Worm (Caenorhabditis elegans) whole organism, L3 larva: ENCODE measurements around the gene F26F12.5.

ENCODE experiments used
- R02D3.7 ChIP-seq: fragments of 150-350 bp; optimal IDR thresholded peaks from 2 replicates; lab custom pipeline; 2014; ENCODE audit warnings: missing biosample characterization, missing genetic modification characterization
- ZK546.5 ChIP-seq: sonication (generic microtip); optimal IDR thresholded peaks from 2 replicates; lab custom pipeline; 2017; ENCODE audit warnings: missing biosample characterization, missing genetic modification characterization
- aly-2 ChIP-seq: fragments of 150-350 bp; optimal IDR thresholded peaks from 2 replicates; lab custom pipeline; 2014; ENCODE audit warnings: missing biosample characterization, missing genetic modification characterization
- ama-1 ChIP-seq: fragments of 150-350 bp; optimal IDR thresholded peaks from 2 replicates; lab custom pipeline; 2018
- ceh-16 ChIP-seq: sonication (generic microtip); optimal IDR thresholded peaks from 2 replicates; lab custom pipeline; 2017; ENCODE audit warnings: missing biosample characterization, missing genetic modification characterization
- ceh-28 ChIP-seq: fragments of 150-350 bp; optimal IDR thresholded peaks from 2 replicates; lab custom pipeline; 2014; ENCODE audit warnings: missing biosample characterization, missing genetic modification reagents, missing genetic modification characterization
- daf-12 ChIP-seq: fragments of 150-350 bp; optimal IDR thresholded peaks from 2 replicates; lab custom pipeline; 2014; ENCODE audit warnings: missing biosample characterization, missing genetic modification reagents, missing genetic modification characterization
- egl-27 ChIP-seq: sonication (generic microtip); optimal IDR thresholded peaks from 4 replicates; lab custom pipeline; 2017; ENCODE audit warnings: missing biosample characterization, missing genetic modification reagents, missing genetic modification characterization
- egl-5 ChIP-seq: fragments of 150-350 bp; optimal IDR thresholded peaks from 2 replicates; lab custom pipeline; 2017; ENCODE audit warnings: missing biosample characterization, missing genetic modification reagents, missing genetic modification characterization, inconsistent platforms
- elt-1 ChIP-seq: fragments of 150-350 bp; optimal IDR thresholded peaks from 2 replicates; lab custom pipeline; 2014; ENCODE audit warnings: missing biosample characterization, missing genetic modification characterization
- elt-2 ChIP-seq: sonication (generic microtip); optimal IDR thresholded peaks from 2 replicates; lab custom pipeline; 2016; ENCODE audit warnings: missing genetic modification reagents, mild to moderate bottlenecking, missing genetic modification characterization, missing compliant biosample characterization
- elt-3 ChIP-seq, 3 experiments: fragments of 150-350 bp in 1 of 3; sonication (generic microtip) in 2 of 3; optimal IDR thresholded peaks; 2 replicates in 2 of 3; 4 replicates in 1 of 3; lab custom pipeline; 2014 to 2017; ENCODE audit warnings: missing biosample characterization in 3 of 3, missing genetic modification characterization in 3 of 3
- eor-1 ChIP-seq, 2 experiments: fragments of 150-350 bp; optimal IDR thresholded peaks; 2 replicates each; lab custom pipeline; 2014 to 2018; ENCODE audit warnings: missing biosample characterization in 2 of 2, missing genetic modification characterization in 2 of 2
- fkh-2 ChIP-seq: fragments of 150-350 bp; optimal IDR thresholded peaks from 2 replicates; lab custom pipeline; 2014; ENCODE audit warnings: missing biosample characterization, missing genetic modification reagents, missing genetic modification characterization
- fos-1 ChIP-seq: fragments of 150-350 bp; optimal IDR thresholded peaks from 2 replicates; lab custom pipeline; 2014; ENCODE audit warnings: missing biosample characterization, missing genetic modification characterization
- hmg-11 ChIP-seq: sonication (generic microtip); optimal IDR thresholded peaks from 2 replicates; lab custom pipeline; 2016; ENCODE audit warnings: missing genetic modification characterization, missing compliant biosample characterization
- jun-1 ChIP-seq: fragments of 150-350 bp; optimal IDR thresholded peaks from 2 replicates; lab custom pipeline; 2014; ENCODE audit warnings: missing biosample characterization, missing genetic modification reagents, missing genetic modification characterization
- lin-15B ChIP-seq: fragments of 150-350 bp; optimal IDR thresholded peaks from 2 replicates; lab custom pipeline; 2014; ENCODE audit warnings: missing biosample characterization, missing genetic modification characterization
- lsy-12 ChIP-seq: sonication (generic microtip); optimal IDR thresholded peaks from 2 replicates; lab custom pipeline; 2016; ENCODE audit warnings: mild to moderate bottlenecking, missing genetic modification characterization, missing compliant biosample characterization
- mdl-1 ChIP-seq: fragments of 150-350 bp; optimal IDR thresholded peaks from 2 replicates; lab custom pipeline; 2014; ENCODE audit warnings: missing biosample characterization, missing genetic modification characterization
- nhr-11 ChIP-seq: fragments of 150-350 bp; optimal IDR thresholded peaks from 2 replicates; lab custom pipeline; 2014; ENCODE audit warnings: missing biosample characterization, missing genetic modification characterization
- nhr-12 ChIP-seq: fragments of 150-350 bp; optimal IDR thresholded peaks from 2 replicates; lab custom pipeline; 2014; ENCODE audit warnings: missing biosample characterization, missing genetic modification characterization
- nhr-237 ChIP-seq: fragments of 150-350 bp; optimal IDR thresholded peaks from 2 replicates; lab custom pipeline; 2014; ENCODE audit warnings: missing biosample characterization, missing genetic modification characterization
- nhr-25 ChIP-seq: sonication (generic microtip); optimal IDR thresholded peaks from 2 replicates; lab custom pipeline; 2017; ENCODE audit warnings: missing biosample characterization, missing genetic modification characterization
- nhr-43 ChIP-seq: sonication (generic microtip); optimal IDR thresholded peaks from 2 replicates; lab custom pipeline; 2016; ENCODE audit warnings: mild to moderate bottlenecking, missing genetic modification characterization, missing compliant biosample characterization; ENCODE audit not compliant: poor library complexity, severe bottlenecking
- nhr-67 ChIP-seq: fragments of 150-350 bp; optimal IDR thresholded peaks from 2 replicates; lab custom pipeline; 2014; ENCODE audit warnings: missing biosample characterization, missing genetic modification characterization
- nhr-76 ChIP-seq: fragments of 150-350 bp; sonication (generic microtip); optimal IDR thresholded peaks from 5 replicates; lab custom pipeline; 2014; ENCODE audit warnings: missing biosample characterization, missing genetic modification characterization
- nhr-77 ChIP-seq: fragments of 150-350 bp; optimal IDR thresholded peaks from 2 replicates; lab custom pipeline; 2014; ENCODE audit warnings: missing biosample characterization, missing genetic modification characterization
- pha-4 ChIP-seq: fragments of 150-350 bp; optimal IDR thresholded peaks from 2 replicates; lab custom pipeline; 2014; ENCODE audit warnings: missing biosample characterization, missing genetic modification reagents, missing genetic modification characterization
- sea-2 ChIP-seq: fragments of 150-350 bp; sonication (generic microtip); optimal IDR thresholded peaks from 4 replicates; lab custom pipeline; 2014; ENCODE audit warnings: missing biosample characterization, missing genetic modification reagents, missing genetic modification characterization
- skn-1 ChIP-seq: fragments of 150-350 bp; optimal IDR thresholded peaks from 2 replicates; lab custom pipeline; 2014; ENCODE audit warnings: missing biosample characterization, missing genetic modification characterization
- tbx-2 ChIP-seq: sonication (generic microtip); optimal IDR thresholded peaks from 2 replicates; lab custom pipeline; 2016; ENCODE audit warnings: mild to moderate bottlenecking, missing genetic modification characterization, missing compliant biosample characterization
- ztf-11 ChIP-seq: fragments of 150-350 bp; optimal IDR thresholded peaks from 2 replicates; lab custom pipeline; 2014; ENCODE audit warnings: missing biosample characterization, missing genetic modification characterization

The F26F12.5 gene

DNA sequence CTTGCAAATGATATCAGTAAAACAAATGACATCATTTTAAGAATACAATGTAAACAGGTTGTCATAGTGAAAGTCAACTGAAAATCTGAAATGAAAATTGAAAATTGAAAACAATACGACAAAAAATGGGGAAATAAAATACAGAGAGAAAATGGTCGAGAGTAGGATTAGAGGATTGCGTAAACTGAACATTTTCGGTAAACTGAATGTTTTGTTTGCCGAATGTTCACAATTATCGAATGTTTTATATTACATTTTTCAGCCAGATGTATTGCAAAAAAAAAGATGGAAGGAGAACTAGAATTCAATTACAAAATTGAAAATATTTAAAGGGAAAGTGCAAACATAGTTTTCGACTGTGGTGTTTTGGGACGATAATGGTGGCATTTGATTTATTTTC, at the start of gene F26F12.5:
F26F12.5 (minus strand) TSS at position 101 of the 400 bp plus-strand sequence.
- TF ChIP-seq lin-15B (tag; lab: Kevin White, UChicago): no peak
- no peak for TF ChIP-seq tbx-2 (tag; lab: Kevin White, UChicago)
- no peak for TF ChIP-seq ceh-16
- no peak for TF ChIP-seq egl-5
- no peak for TF ChIP-seq elt-2
- TF ChIP-seq, all 47 proteins: peak for 0

DNA sequence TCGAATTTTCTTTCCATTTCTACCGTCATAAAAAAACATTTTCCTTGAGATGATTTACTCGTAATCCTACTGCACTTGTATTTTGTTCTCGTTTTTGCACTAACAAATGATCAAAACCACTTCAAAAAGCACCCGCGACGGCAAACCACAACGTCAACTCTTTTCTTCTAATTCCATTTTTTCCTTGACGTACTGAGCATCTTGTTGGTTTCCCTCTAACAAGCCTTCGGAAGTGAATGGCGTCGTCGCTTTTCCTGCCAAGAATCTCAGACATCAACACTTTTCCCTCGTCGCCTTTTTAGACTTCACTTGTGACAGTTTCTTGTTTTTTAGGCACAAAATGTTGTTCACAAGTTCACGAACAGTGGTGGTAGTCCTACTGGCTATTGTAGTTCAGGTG, 47.4 kb upstream of the F26F12.5 start, which contains the start of gene C04E6.13:
C04E6.13 (plus strand) TSS at position 301 of the 400 bp plus-strand sequence.
- TF ChIP-seq ceh-28 (tag; lab: Kevin White, UChicago) (no peak), sea-2 (no peak), ZK546.5 (tag; lab: Kevin White, UChicago) (no peak), R02D3.7 (tag; lab: Kevin White, UChicago) (no peak), eor-1 (tag; optimal IDR thresholded peaks at IDR 0.05; lab: Kevin White, UChicago) (no peak), lsy-12 (tag; lab: Kevin White, UChicago) (no peak), nhr-237 (tag; lab: Kevin White, UChicago) (no peak), daf-12 (no peak), aly-2 (tag; lab: Kevin White, UChicago) (no peak), fos-1 (tag; lab: Kevin White, UChicago) (no peak), pha-4 (tag; lab: Kevin White, UChicago) (no peak), fkh-2 (tag; lab: Kevin White, UChicago) (no peak), mdl-1 (no peak), nhr-43 (tag; lab: Kevin White, UChicago) (no peak), ama-1 (lab: Kevin White, UChicago) (no peak), elt-3 (tag; optimal IDR thresholded peaks at IDR 0.05; lab: Kevin White, UChicago) (no peak)

DNA sequence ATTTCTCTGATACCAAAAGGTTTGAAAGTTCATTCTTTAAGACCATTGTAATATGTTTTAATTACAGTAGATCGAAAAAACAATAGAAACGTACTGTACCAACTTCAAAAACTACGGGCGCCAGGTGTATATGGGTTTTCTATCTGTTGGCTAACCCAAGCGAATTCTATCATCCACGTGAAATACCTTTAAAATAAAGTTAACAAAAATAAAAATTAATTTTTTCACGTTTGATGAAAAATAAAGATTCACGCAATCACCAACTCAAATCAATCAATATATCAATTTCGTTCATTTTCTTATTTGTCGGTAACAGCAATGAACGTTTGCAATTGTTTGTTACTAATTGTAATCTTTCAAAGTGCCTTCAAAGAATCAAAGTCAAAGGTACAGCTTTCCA, 42.1 kb upstream of the F26F12.5 start, which contains the start of gene C04E6.4:
C04E6.4 (plus strand) TSS at position 301 of the 400 bp plus-strand sequence.
- TF ChIP-seq nhr-67 (tag; lab: Kevin White, UChicago) (no peak), fos-1 (tag; lab: Kevin White, UChicago) (no peak), nhr-12 (tag; lab: Kevin White, UChicago) (no peak), nhr-237 (tag; lab: Kevin White, UChicago) (no peak), aly-2 (tag; lab: Kevin White, UChicago) (no peak), elt-2 (no peak), hmg-11 (no peak), nhr-77 (no peak), nhr-25 (tag; lab: Kevin White, UChicago) (no peak), tbx-2 (tag; lab: Kevin White, UChicago) (no peak), lin-15B (tag; lab: Kevin White, UChicago) (no peak)
- TF ChIP-seq, all 47 proteins: peak for 0

DNA sequence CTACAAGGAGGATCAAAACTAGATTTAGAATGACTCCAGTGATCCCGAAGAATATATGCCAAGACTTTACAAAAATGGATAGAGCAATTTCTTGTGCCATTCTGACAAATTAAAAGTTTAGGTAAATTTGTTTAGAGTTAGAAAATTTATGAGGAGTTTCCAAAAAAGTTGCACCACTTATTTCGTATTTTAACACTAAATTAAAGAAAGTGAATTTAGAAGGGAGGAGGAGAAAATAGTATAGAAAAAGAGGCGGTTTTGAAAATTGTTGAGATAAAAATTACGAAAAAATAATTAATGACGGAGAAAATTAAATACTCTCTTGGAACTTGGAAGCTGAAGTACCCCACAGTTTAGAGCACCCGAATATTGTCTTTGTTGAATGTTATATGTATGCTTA, 41.3 kb upstream of the F26F12.5 start, which contains the start of gene srd-15:
srd-15 (minus strand) TSS at position 101 of the 400 bp plus-strand sequence.
- no peak for TF ChIP-seq lsy-12 (tag; lab: Kevin White, UChicago)
- no peak for TF ChIP-seq nhr-76

DNA sequence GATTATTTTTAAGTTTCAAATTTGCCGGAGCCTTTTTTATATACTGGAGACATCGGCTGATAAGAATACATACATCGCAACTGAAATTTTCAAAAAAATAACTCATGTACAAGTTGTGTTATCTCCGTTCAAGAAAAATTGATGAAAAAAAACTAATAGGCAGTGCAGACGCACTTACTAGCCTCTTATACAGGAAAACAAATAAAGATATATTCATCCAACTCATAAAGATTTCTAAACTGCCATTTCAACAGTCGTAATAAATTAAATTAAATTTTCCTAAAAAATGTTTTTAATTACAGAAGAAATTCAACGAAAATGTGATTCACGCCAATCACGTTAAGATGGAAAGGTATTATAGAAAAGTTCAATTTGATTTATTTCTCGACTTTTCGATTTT, 36.8 kb upstream of the F26F12.5 start, which contains the start of gene C04E6.5:
C04E6.5 (plus strand) TSS at position 301 of the 400 bp plus-strand sequence.
- no peak for TF ChIP-seq jun-1 (tag; lab: Kevin White, UChicago)
- TF ChIP-seq nhr-77: no peak

DNA sequence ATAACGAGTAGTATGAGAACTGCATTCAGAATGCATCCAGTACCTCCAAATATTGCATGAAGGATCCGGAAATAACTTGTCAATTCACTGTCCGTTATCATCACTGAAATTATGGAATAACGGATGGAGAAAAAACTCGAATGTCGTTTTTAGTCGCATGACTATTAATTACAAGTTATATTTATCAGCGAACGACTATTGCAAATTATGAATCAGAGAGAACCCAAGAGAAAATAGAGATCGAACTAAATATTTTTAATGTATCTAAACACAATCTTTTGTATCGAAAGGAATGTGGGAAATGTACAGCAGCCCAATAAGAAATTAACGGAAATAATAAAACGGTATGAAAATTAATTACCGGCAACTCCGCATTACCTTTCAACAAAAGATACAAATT, 35.0 kb upstream of the F26F12.5 start, which contains the start of gene srd-16:
srd-16 (minus strand) TSS at position 101 of the 400 bp plus-strand sequence.
- TF ChIP-seq sea-2 (no peak), ztf-11 (tag; lab: Kevin White, UChicago) (no peak), lsy-12 (tag; lab: Kevin White, UChicago) (no peak), skn-1 (tag; lab: Kevin White, UChicago) (no peak), aly-2 (tag; lab: Kevin White, UChicago) (no peak), daf-12 (no peak), elt-3 (tag; optimal IDR thresholded peaks at IDR 0.05; lab: Kevin White, UChicago) (no peak), nhr-11 (tag; lab: Kevin White, UChicago) (no peak), jun-1 (tag; lab: Kevin White, UChicago) (no peak), egl-27 (no peak), pha-4 (tag; lab: Kevin White, UChicago) (no peak), elt-1 (tag; lab: Kevin White, UChicago) (no peak), ceh-28 (tag; lab: Kevin White, UChicago) (no peak), egl-5 (no peak), nhr-77 (no peak)
- TF ChIP-seq, all 47 proteins: peak for 0
